Worm (Caenorhabditis elegans) whole organism, L1 larva: ENCODE data around the gene tpi-1.
A peak's percentile ranks its signal among the peaks of the same experiment; 100 is the strongest.

Experiments
- C16A3.4 ChIP-seq: fragments of 150-350 bp; optimal IDR thresholded peaks from 2 replicates; lab custom pipeline; 2014; ENCODE audit warnings: missing biosample characterization, missing genetic modification characterization
- C34B4.2 ChIP-seq: sonication (generic microtip); optimal IDR thresholded peaks from 2 replicates; lab custom pipeline; 2017; ENCODE audit warnings: mild to moderate bottlenecking, missing genetic modification characterization, missing compliant biosample characterization
- F16B12.6 ChIP-seq: fragments of 150-350 bp; optimal IDR thresholded peaks from 2 replicates; lab custom pipeline; 2014; ENCODE audit warnings: missing biosample characterization, missing genetic modification characterization
- blmp-1 ChIP-seq: fragments of 150-350 bp; optimal IDR thresholded peaks from 2 replicates; lab custom pipeline; 2014; ENCODE audit warnings: missing biosample characterization, missing genetic modification characterization
- ceh-8 ChIP-seq: fragments of 200-800 bp; sonication (Bioruptor generic); optimal IDR thresholded peaks from 2 replicates; lab custom pipeline; 2018; ENCODE audit warnings: mild to moderate bottlenecking, missing genetic modification characterization, moderate library complexity, missing compliant biosample characterization
- ceh-88 ChIP-seq: fragments of 200-800 bp; sonication (Bioruptor generic); IDR thresholded peaks from 2 replicates; pipeline ENCODE4 v1.3.6; 2022; ENCODE audit warnings: missing genetic modification characterization, missing compliant biosample characterization
- ces-1 ChIP-seq: fragments of 150-350 bp; optimal IDR thresholded peaks from 2 replicates; lab custom pipeline; 2014; ENCODE audit warnings: missing biosample characterization, missing genetic modification reagents, missing genetic modification characterization
- dpl-1 ChIP-seq, 3 experiments: fragments of 150-350 bp in 2 of 3; sonication (generic microtip) in 1 of 3; optimal IDR thresholded peaks; 2 replicates each; lab custom pipeline; 2014 to 2017; ENCODE audit warnings: missing biosample characterization in 3 of 3, missing genetic modification characterization in 3 of 3, missing genetic modification reagents in 3 of 3
- efl-1 ChIP-seq, 4 experiments: fragments of 150-350 bp; optimal IDR thresholded peaks in 3 of 4; peaks in 1 of 4; 1 replicate in 1 of 4; 2 replicates in 3 of 4; lab custom pipeline; 2014; ENCODE audit warnings: missing biosample characterization in 2 of 4, missing genetic modification characterization in 2 of 4, missing genetic modification reagents in 2 of 4
- egl-13 ChIP-seq: sonication (generic microtip); optimal IDR thresholded peaks from 2 replicates; lab custom pipeline; 2016; ENCODE audit warnings: missing genotype, missing genetic modification reagents, missing genetic modification characterization, missing compliant biosample characterization
- elt-2 ChIP-seq: sonication (generic microtip); optimal IDR thresholded peaks from 2 replicates; lab custom pipeline; 2016; ENCODE audit warnings: missing genetic modification characterization, mild to moderate bottlenecking, inconsistent platforms, missing compliant biosample characterization, missing genetic modification reagents
- fkh-4 ChIP-seq: sonication (generic microtip); optimal IDR thresholded peaks from 2 replicates; lab custom pipeline; 2016; ENCODE audit warnings: missing compliant biosample characterization, missing genetic modification characterization, borderline replicate concordance
- fkh-8 ChIP-seq: sonication (generic microtip); optimal IDR thresholded peaks from 2 replicates; lab custom pipeline; 2016; ENCODE audit warnings: mild to moderate bottlenecking, missing genetic modification characterization, missing compliant biosample characterization
- hlh-17 ChIP-seq: fragments of 200-800 bp; sonication (Bioruptor generic); optimal IDR thresholded peaks from 2 replicates; lab custom pipeline; 2018; ENCODE audit warnings: missing genetic modification characterization, mild to moderate bottlenecking, missing compliant biosample characterization, moderate library complexity, borderline replicate concordance
- lin-14 ChIP-seq: fragments of 200-800 bp; sonication (Bioruptor generic); optimal IDR thresholded peaks from 2 replicates; lab custom pipeline; 2018; ENCODE audit warnings: mild to moderate bottlenecking, missing genetic modification characterization, moderate library complexity, missing compliant biosample characterization
- lin-15B ChIP-seq: fragments of 150-350 bp; sonication (generic microtip); optimal IDR thresholded peaks from 3 replicates; lab custom pipeline; 2014; ENCODE audit warnings: missing biosample characterization, missing genetic modification characterization
- lin-35 ChIP-seq, 2 experiments: fragments of 150-350 bp; optimal IDR thresholded peaks; 2 replicates each; lab custom pipeline; 2014; ENCODE audit warnings: missing biosample characterization in 2 of 2, missing genetic modification characterization in 2 of 2, missing genetic modification reagents in 2 of 2
- lir-3 ChIP-seq: sonication (generic microtip); optimal IDR thresholded peaks from 2 replicates; lab custom pipeline; 2016; ENCODE audit warnings: mild to moderate bottlenecking, missing genetic modification characterization, moderate library complexity, missing compliant biosample characterization; ENCODE audit not compliant: poor library complexity
- lsy-2 ChIP-seq, 2 experiments: fragments of 150-350 bp; optimal IDR thresholded peaks; 2 replicates each; lab custom pipeline; 2014; ENCODE audit warnings: missing biosample characterization in 2 of 2, missing genetic modification characterization in 2 of 2
- mep-1 ChIP-seq: fragments of 150-350 bp; optimal IDR thresholded peaks from 2 replicates; lab custom pipeline; 2014; ENCODE audit warnings: missing biosample characterization, missing genetic modification characterization
- nhr-237 ChIP-seq: fragments of 150-350 bp; optimal IDR thresholded peaks from 2 replicates; lab custom pipeline; 2014; ENCODE audit warnings: missing biosample characterization, missing genetic modification characterization
- nhr-28 ChIP-seq: fragments of 150-350 bp; optimal IDR thresholded peaks from 2 replicates; lab custom pipeline; 2014; ENCODE audit warnings: missing biosample characterization, missing genetic modification characterization
- nhr-47 ChIP-seq: sonication (generic microtip); optimal IDR thresholded peaks from 2 replicates; lab custom pipeline; 2016; ENCODE audit warnings: mild to moderate bottlenecking, missing genetic modification characterization, moderate library complexity, missing compliant biosample characterization
- nhr-71 ChIP-seq: sonication (generic microtip); optimal IDR thresholded peaks from 2 replicates; lab custom pipeline; 2016; ENCODE audit warnings: mild to moderate bottlenecking, missing genetic modification characterization, moderate library complexity, missing compliant biosample characterization
- nhr-77 ChIP-seq: fragments of 150-350 bp; optimal IDR thresholded peaks from 2 replicates; lab custom pipeline; 2014; ENCODE audit warnings: missing biosample characterization, missing genetic modification characterization
- skn-1 ChIP-seq: fragments of 150-350 bp; optimal IDR thresholded peaks from 2 replicates; lab custom pipeline; 2014; ENCODE audit warnings: missing biosample characterization, missing genetic modification characterization
- snpc-4 ChIP-seq: fragments of 150-350 bp; optimal IDR thresholded peaks from 2 replicates; lab custom pipeline; 2014; ENCODE audit warnings: missing biosample characterization, missing genetic modification characterization
- snu-23 ChIP-seq: sonication (generic microtip); optimal IDR thresholded peaks from 2 replicates; lab custom pipeline; 2016; ENCODE audit warnings: missing genetic modification characterization, missing compliant biosample characterization
- sox-4 ChIP-seq: sonication (generic microtip); optimal IDR thresholded peaks from 2 replicates; lab custom pipeline; 2016; ENCODE audit warnings: missing genetic modification characterization, missing compliant biosample characterization
- sptf-1 ChIP-seq: fragments of 150-350 bp; optimal IDR thresholded peaks from 2 replicates; lab custom pipeline; 2014; ENCODE audit warnings: missing biosample characterization, missing genetic modification characterization
- swsn-7 ChIP-seq: sonication (generic microtip); optimal IDR thresholded peaks from 2 replicates; lab custom pipeline; 2016; ENCODE audit warnings: missing genetic modification characterization, missing compliant biosample characterization
- unc-86 ChIP-seq: sonication (generic microtip); optimal IDR thresholded peaks from 2 replicates; lab custom pipeline; 2016; ENCODE audit warnings: missing genetic modification characterization, missing compliant biosample characterization
- unc-98 ChIP-seq: fragments of 200-800 bp; sonication (Bioruptor generic); IDR thresholded peaks from 2 replicates; pipeline ENCODE4 v1.3.6; 2022; ENCODE audit warnings: missing genetic modification characterization, missing compliant biosample characterization
- vab-15 ChIP-seq: sonication (generic microtip); optimal IDR thresholded peaks from 2 replicates; lab custom pipeline; 2017; ENCODE audit warnings: missing genotype, mild to moderate bottlenecking, missing genetic modification characterization, missing compliant biosample characterization
- xbp-1 ChIP-seq: sonication (generic microtip); optimal IDR thresholded peaks from 2 replicates; lab custom pipeline; 2016; ENCODE audit warnings: missing genetic modification characterization, missing compliant biosample characterization
- zip-4 ChIP-seq: fragments of 200-800 bp; sonication (Bioruptor generic); optimal IDR thresholded peaks from 2 replicates; lab custom pipeline; 2018; ENCODE audit warnings: mild to moderate bottlenecking, missing genetic modification characterization, moderate library complexity, missing compliant biosample characterization
- ztf-4 ChIP-seq: fragments of 150-350 bp; optimal IDR thresholded peaks from 2 replicates; lab custom pipeline; 2014; ENCODE audit warnings: missing biosample characterization, missing genetic modification characterization

The tpi-1 gene

DNA sequence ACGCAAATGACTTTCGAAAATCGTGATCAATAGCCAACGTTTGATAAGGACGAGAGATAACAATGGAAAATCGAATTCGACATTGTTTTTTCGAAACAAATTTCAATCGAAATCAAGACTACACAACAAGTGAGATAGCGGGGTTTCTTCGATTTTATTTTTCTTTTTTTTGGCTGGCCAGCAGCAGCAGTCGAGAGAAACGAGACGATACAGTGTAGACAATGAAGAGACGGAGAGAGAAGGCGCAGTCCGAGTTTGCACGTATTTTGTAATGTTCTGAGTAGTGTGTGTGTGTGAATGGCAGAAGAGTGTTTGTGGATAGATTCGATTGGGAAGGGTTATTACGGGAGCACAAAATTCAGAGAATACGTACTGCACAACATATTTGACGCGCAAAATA, 1.2 kb upstream of the tpi-1 start (continued):
- TF ChIP-seq ceh-8, result no peak
- TF ChIP-seq lin-15B (tag; lab: Kevin White, UChicago), result no peak
- TF ChIP-seq zip-4 (GFP tag; lab: Kevin White, UChicago), result no peak
- TF ChIP-seq snpc-4 (tag; lab: Kevin White, UChicago), result peak; percentile 1
- TF ChIP-seq lsy-2 (tag; optimal IDR thresholded peaks at IDR 0.05; lab: Kevin White, UChicago), result peak; percentile 37 to 52
- no peak for TF ChIP-seq C34B4.2 (tag; lab: Kevin White, UChicago)
- no peak for TF ChIP-seq sox-4 (tag; lab: Kevin White, UChicago)
- no peak for TF ChIP-seq unc-86 (tag; lab: Kevin White, UChicago)
- TF ChIP-seq nhr-71 (tag; lab: Kevin White, UChicago), result peak; percentile 67
- peak; percentile 50 for TF ChIP-seq fkh-8 (tag; lab: Kevin White, UChicago)
- TF ChIP-seq fkh-4 (tag; lab: Kevin White, UChicago), result no peak
- peak; percentile 56 to 68 for TF ChIP-seq lin-35 (GFP tag; optimal IDR thresholded peaks at IDR 0.05; lab: Kevin White, UChicago)

DNA sequence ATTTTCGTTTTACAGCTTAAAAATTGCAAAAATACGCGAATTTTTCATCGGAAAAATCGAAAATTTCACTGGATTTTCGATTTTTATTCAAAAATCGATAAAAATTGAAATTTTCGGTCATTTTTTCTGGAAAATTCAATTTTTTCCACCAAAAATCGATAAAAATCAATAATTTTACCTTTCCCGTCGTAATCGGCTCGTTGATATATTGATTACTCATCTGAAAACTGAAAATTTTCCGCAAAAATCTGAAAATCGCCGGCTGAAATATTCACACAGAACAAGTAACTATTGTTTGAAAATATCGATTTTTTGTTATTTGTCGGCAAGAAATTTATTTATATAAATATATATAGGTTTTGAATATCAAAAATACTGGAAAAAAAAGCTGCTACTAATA, 2.4 kb downstream of the tpi-1 start, which contains the start of gene cyn-16:
Gene cyn-16, minus strand, starts transcription at position 227 of the 400 bp plus-strand sequence.
- TF ChIP-seq efl-1 (optimal IDR thresholded peaks at IDR 0.05; lab: Kevin White, UChicago) (no peak), efl-1 (GFP tag; optimal IDR thresholded peaks at IDR 0.05 in 1 of 2; lab: Kevin White, UChicago) (peak in 1 of 2 experiments; percentile 49), blmp-1 (tag; lab: Kevin White, UChicago) (no peak)
- TF ChIP-seq, all 84 proteins: peak for 1

DNA sequence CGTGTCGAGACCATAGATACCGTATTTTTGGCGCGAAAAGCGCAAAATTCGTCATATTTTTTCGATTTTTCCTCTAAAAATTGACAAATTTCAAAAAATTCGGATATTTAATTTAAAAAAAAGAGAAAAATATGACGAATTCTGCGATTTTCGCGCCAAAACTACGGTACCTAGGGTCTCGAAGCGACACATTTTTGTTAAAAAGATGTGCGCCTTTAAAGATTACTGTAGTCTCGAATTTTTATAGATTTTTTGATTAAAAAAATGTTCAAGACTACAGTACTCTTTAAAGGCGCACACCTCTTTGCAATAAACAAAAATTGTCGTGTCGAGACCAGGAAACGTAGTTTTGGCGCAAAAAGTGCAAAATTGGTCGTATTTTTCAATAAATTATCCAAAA, 2.9 kb downstream of the tpi-1 start:
- TF ChIP-seq lin-14 (GFP tag; lab: Kevin White, UChicago), result no peak
- TF ChIP-seq snpc-4 (tag; lab: Kevin White, UChicago), result no peak
- TF ChIP-seq lir-3 (tag; lab: Kevin White, UChicago), result no peak
- no peak for TF ChIP-seq snu-23 (GFP tag; lab: Kevin White, UChicago)
- no peak for TF ChIP-seq xbp-1 (tag; lab: Kevin White, UChicago)
- no peak for TF ChIP-seq unc-98 (GFP tag; lab: Robert Waterston, UW)
- TF ChIP-seq, all 84 proteins: peak for 0

DNA sequence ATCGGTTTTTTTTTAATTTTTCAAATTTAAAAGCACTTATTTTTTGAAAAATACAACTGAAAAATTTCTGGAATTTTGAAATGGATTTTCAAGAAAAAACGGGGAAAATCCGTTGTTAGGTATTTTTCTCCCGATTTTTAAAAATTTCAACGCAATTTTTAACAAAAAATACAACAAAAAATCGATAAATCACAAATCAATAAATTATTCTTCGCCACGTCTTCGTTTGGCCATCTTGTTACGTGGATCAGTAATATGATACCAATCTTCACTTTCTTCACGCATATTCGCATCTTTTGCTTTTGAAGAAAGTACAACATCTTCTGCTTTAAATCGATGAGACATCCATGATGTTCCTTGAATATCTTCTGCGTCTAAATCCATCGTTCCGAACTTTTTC, 10.2 kb downstream of the tpi-1 start:
- TF ChIP-seq swsn-7 (tag; lab: Kevin White, UChicago) (no peak), nhr-47 (no peak), vab-15 (tag; lab: Kevin White, UChicago) (no peak), snu-23 (GFP tag; lab: Kevin White, UChicago) (no peak), ceh-8 (no peak), nhr-77 (no peak), C16A3.4 (no peak)
- TF ChIP-seq, all 84 proteins: peak for 0

DNA sequence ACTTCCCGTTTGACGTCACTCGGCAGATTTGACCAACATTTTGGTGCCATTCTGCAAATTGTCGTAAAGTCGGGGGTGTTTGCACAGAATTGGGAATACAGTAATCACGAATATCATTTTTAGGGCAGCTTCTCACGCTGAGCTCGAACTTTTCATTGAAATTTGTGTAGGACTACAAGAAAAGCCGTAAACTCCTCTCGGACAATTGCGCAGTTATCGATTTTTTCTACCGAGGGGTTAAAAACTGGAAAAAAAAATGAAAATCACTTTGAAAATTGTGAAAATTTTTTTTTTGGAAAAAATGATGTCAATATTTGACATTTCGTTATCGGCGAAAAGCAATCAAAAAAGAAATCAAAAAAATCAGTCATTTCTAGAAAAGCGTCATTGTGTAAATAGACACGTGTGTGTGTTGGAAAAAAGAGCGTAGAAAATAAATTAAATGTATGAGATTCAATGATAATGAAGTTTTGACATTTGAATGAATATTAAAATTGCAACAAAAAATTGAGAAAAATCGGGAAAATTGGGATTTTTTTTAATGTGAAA, 11.2 kb downstream of the tpi-1 start, which contains the start of gene Y17G7B.8:
Gene Y17G7B.8, minus strand, starts transcription at position 51 of the 549 bp plus-strand sequence.
- no peak for TF ChIP-seq efl-1 (optimal IDR thresholded peaks at IDR 0.05; lab: Kevin White, UChicago)
- peak in 1 of 2 experiments; percentile 34 for TF ChIP-seq efl-1 (GFP tag; optimal IDR thresholded peaks at IDR 0.05 in 1 of 2; lab: Kevin White, UChicago)
- no peak for TF ChIP-seq ztf-4
- TF ChIP-seq mep-1 (tag; lab: Kevin White, UChicago), result no peak
- peak; percentile 47 for TF ChIP-seq elt-2 (tag; lab: Kevin White, UChicago)

DNA sequence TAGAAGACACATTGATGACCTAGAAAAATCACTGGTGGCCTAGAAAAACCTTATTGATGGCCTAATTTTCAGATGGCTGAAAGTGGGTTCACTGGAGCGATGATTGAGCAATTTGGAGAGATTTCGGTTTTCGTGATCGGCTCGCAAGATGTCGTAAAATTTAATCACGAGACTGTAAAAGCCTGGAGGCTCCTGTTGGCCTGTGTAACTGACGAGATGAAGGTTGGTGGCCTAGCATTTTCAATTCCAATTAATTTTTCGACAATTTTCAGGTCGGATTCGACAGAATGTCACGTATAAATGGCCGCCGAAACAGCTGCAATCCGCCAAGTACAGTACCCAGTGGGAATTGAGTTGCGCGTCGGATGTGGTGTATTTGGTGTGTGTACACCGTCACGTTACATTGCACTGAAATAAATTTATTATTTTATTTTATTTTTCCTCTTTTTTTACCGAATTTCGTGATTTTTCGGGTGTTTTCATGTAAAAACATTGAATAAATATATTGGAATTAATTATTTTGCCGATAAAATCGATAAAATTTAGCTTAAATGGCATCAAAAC, 15.5 kb downstream of the tpi-1 start, which contains the start of gene Y17G7B.12:
Gene Y17G7B.12, plus strand, starts transcription at position 547 of the 564 bp plus-strand sequence.
- peak; percentile 56 to 90 for TF ChIP-seq lsy-2 (tag; optimal IDR thresholded peaks at IDR 0.05; lab: Kevin White, UChicago)
- TF ChIP-seq ces-1 (GFP tag; lab: Kevin White, UChicago), result no peak
- peak; percentile 79 for TF ChIP-seq F16B12.6 (tag; lab: Kevin White, UChicago)
- TF ChIP-seq nhr-237 (tag; lab: Kevin White, UChicago), result no peak
- no peak for TF ChIP-seq ceh-88 (GFP tag; lab: Robert Waterston, UW)
- no peak for TF ChIP-seq hlh-17 (GFP tag; lab: Kevin White, UChicago)
- TF ChIP-seq dpl-1 (GFP tag; optimal IDR thresholded peaks at IDR 0.05; lab: Kevin White, UChicago), result peak in 1 of 3 experiments; percentile 37
- TF ChIP-seq lin-35 (GFP tag; optimal IDR thresholded peaks at IDR 0.05; lab: Kevin White, UChicago), result peak in 1 of 2 experiments; percentile 23
- TF ChIP-seq ceh-8, result no peak
- TF ChIP-seq egl-13, result no peak
- TF ChIP-seq mep-1 (tag; lab: Kevin White, UChicago), result peak; percentile 22
- TF ChIP-seq sptf-1 (tag; lab: Kevin White, UChicago), result no peak
- TF ChIP-seq skn-1 (tag; lab: Kevin White, UChicago), result peak; percentile 48
- no peak for TF ChIP-seq nhr-28 (tag; lab: Kevin White, UChicago)
- TF ChIP-seq efl-1 (optimal IDR thresholded peaks at IDR 0.05; lab: Kevin White, UChicago), result peak; percentile 4 to 21
- peak; percentile 18 to 92 for TF ChIP-seq efl-1 (GFP tag; optimal IDR thresholded peaks at IDR 0.05 in 1 of 2; lab: Kevin White, UChicago)
- TF ChIP-seq snu-23 (GFP tag; lab: Kevin White, UChicago), result peak; percentile 5
